Fruit fly (Drosophila melanogaster): ENCODE data around the gene CG14339.

DNA sequence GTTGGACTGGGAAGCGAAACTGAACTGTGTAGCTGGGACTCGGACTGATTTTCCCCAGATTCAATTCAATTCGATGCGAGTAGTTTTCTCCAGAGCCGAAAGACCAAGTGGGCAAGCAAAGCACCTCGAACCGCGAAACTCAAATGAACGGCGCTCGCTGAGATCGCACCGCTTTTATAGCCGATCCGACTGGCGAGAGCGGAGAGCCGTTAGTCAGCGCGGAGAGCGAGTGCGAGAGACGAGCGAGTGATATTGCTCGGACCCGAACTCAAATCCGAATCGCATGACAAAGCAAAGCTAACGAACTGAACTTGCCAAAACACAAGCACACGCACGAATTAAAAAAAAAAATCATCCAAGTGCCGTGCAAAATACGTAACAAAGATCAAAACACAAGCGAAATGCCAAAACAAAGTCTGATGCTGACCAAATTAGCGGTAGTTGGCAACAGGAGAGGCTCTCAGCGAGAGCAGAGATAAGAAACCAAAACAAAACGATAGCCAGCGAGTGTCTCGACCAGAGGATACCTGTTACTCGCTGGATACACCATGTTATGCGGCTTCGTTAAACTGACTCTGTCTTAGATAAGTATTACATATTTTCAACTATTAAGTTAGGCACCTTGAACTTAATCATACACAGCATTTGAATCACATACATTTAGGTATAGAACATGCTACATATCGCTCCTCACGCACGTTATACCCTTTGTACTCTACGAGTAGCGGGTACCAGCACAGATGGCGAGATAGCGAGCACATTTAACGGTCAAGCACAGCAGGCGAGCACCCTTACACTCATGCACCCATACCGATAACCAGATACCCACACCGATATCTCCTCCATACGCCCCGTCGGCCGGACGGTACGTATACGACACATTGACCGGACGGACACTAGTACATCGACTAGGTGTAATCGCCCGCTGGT lies 10.8 kb downstream of the CG14339 start:
- no peak for TF ChIP-seq CG8478 (optimal IDR thresholded peaks at IDR 0.05)
- TF ChIP-seq CTCF (optimal IDR thresholded peaks at IDR 0.05): no peak
